Fruit fly (Drosophila melanogaster): Measurements from ENCODE around the gene CG17186.

The CG17186 gene

dm6 chr3R:19830973-19831372 lies 46.3 kb downstream of the CG17186 start (continued):
- TF ChIP-seq fd102C (GFP tag; optimal IDR thresholded peaks at IDR 0.05) (no peak), Lhr (GFP tag; optimal IDR thresholded peaks at IDR 0.05) (no peak), chn (GFP tag; optimal IDR thresholded peaks at IDR 0.05) (no peak), pzg (GFP tag; optimal IDR thresholded peaks at IDR 0.05) (no peak), emc (GFP tag; optimal IDR thresholded peaks at IDR 0.05) (no peak), sens (GFP tag) (peak; percentile 92), Sox102F (GFP tag; optimal IDR thresholded peaks at IDR 0.05) (peak; percentile 84), wor (GFP tag; IDR thresholded peaks at IDR 0.05) (peak; percentile 55), Sox100B (GFP tag; optimal IDR thresholded peaks at IDR 0.05) (peak; percentile 67), BEAF-32 (GFP tag; optimal IDR thresholded peaks at IDR 0.05) (no peak), Atf6 (GFP tag; IDR thresholded peaks at IDR 0.05) (peak; percentile 59; the same call in 1 of the 2 replicates), CG15601 (tag; optimal IDR thresholded peaks at IDR 0.05) (no peak), dm (GFP tag; optimal IDR thresholded peaks at IDR 0.05) (no peak), Awh (GFP tag; IDR thresholded peaks at IDR 0.05) (peak; percentile 72), Hmx (GFP tag; optimal IDR thresholded peaks at IDR 0.05) (no peak), CG17359 (tag; optimal IDR thresholded peaks at IDR 0.05) (peak; percentile 84), so (GFP tag; IDR thresholded peaks at IDR 0.05) (0 out of 3 replicates have a peak, but pooled peaks have one; percentile 56), CG3281 (GFP tag; optimal IDR thresholded peaks at IDR 0.05) (peak; percentile 65), zen (tag; optimal IDR thresholded peaks at IDR 0.05) (no peak), Fer1 (GFP tag; optimal IDR thresholded peaks at IDR 0.05) (peak; percentile 68), CG3838 (GFP tag; optimal IDR thresholded peaks at IDR 0.05) (no peak), ac (GFP tag; optimal IDR thresholded peaks at IDR 0.05) (no peak), CG32772 (GFP tag; IDR thresholded peaks at IDR 0.05) (0 out of 2 replicates have a peak, but pooled peaks have one; percentile 25), CG17186 (GFP tag; optimal IDR thresholded peaks at IDR 0.05) (no peak), CG16815 (GFP tag; optimal IDR thresholded peaks at IDR 0.05) (no peak), CG7745 (tag; optimal IDR thresholded peaks at IDR 0.05) (no peak), jing (GFP tag; optimal IDR thresholded peaks at IDR 0.05) (no peak), ems (GFP tag; optimal IDR thresholded peaks at IDR 0.05) (peak; percentile 31), CG8944 (GFP tag; optimal IDR thresholded peaks at IDR 0.05) (no peak), stc (GFP tag; IDR thresholded peaks at IDR 0.05) (peak; percentile 80), luna (GFP tag; optimal IDR thresholded peaks at IDR 0.05) (no peak), Dek (tag; optimal IDR thresholded peaks at IDR 0.05) (peak; percentile 58), CG6254 (GFP tag; optimal IDR thresholded peaks at IDR 0.05) (no peak), CG11560 (tag; IDR thresholded peaks at IDR 0.05) (no peak), CG4617 (GFP tag; optimal IDR thresholded peaks at IDR 0.05; ENCODE audit: borderline replicate concordance) (no peak), HLHmδ (GFP tag; optimal IDR thresholded peaks at IDR 0.05) (no peak), wek (GFP tag; optimal IDR thresholded peaks at IDR 0.05) (peak; percentile 9), org-1 (GFP tag; optimal IDR thresholded peaks at IDR 0.05) (peak; percentile 61), CG6272 (GFP tag; IDR thresholded peaks at IDR 0.05) (no peak), TFAM (GFP tag; optimal IDR thresholded peaks at IDR 0.05) (no peak), usp (GFP tag; optimal IDR thresholded peaks at IDR 0.05) (no peak), CG11723 (GFP tag; optimal IDR thresholded peaks at IDR 0.05) (no peak), Med (GFP tag) (peak; percentile 62), Drgx (GFP tag; IDR thresholded peaks at IDR 0.05) (no peak), Trl (optimal IDR thresholded peaks at IDR 0.05) (no peak), Trl (GFP tag; optimal IDR thresholded peaks at IDR 0.05) (peak; percentile 36), CG7928 (GFP tag; optimal IDR thresholded peaks at IDR 0.05) (no peak), CG18011 (GFP tag; optimal IDR thresholded peaks at IDR 0.05) (no peak), ato (GFP tag; IDR thresholded peaks at IDR 0.05; ENCODE audit: partially characterized antibody) (no peak), CG9876 (GFP tag; optimal IDR thresholded peaks at IDR 0.05) (no peak), CG15479 (GFP tag; optimal IDR thresholded peaks at IDR 0.05) (no peak), CG4820 (GFP tag; optimal IDR thresholded peaks at IDR 0.05) (no peak)

Measured in whole organism, embryonic.